Fruit fly (Drosophila melanogaster) whole organism: ENCODE measurements around the gene CG14891.

ENCODE experiments used
- CG8478 ChIP-seq: fragments of >200 bp; optimal IDR thresholded peaks from 2 replicates; lab custom pipeline; 2018; ENCODE audit warnings: inconsistent platforms
- Dll ChIP-seq: fragments of >200 bp; optimal IDR thresholded peaks from 2 replicates; lab custom pipeline; 2017
- EcR ChIP-seq, 2 experiments: fragments of >200 bp; optimal IDR thresholded peaks; 2 replicates each; lab custom pipeline; 2017; ENCODE audit warnings: missing biosample characterization in 2 of 2, missing genetic modification characterization in 2 of 2, missing genetic modification reagents in 2 of 2
- pan ChIP-seq: fragments of >200 bp; optimal IDR thresholded peaks from 2 replicates; lab custom pipeline; 2017
- psq ChIP-seq: fragments of >200 bp; optimal IDR thresholded peaks from 2 replicates; lab custom pipeline; 2017

DNA sequence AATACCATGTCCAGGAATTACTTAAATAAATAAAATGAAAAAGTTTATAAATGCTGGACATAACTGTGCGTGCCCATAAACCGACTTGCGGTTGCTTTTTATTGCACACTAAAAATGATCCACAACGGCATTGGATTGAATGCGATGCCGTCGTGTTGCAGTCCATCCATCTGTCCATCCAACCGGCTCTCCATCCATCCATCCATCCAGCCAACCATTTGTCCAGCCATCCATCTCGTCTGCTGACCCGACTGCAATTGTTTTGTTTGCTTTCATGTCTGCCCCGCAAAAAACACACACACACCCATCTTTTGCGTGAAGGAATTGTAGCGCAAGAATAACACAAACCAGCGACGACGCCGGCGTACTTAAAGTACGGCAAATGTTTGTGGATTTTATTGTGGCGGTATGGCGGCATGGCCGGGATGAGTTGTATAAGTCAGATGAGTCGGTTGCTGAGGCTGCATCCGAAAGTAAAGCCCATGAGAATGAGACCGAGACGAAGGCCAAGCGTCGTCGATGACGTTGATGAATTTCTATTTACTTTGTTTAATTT is 37.5 kb upstream of the CG14891 start:
- no peak for TF ChIP-seq Dll (lab: Kevin White, UChicago)
- TF ChIP-seq EcR (GFP tag; optimal IDR thresholded peaks at IDR 0.05; lab: Kevin White, UChicago), result no peak
- TF ChIP-seq psq (lab: Kevin White, UChicago), result no peak
- no peak for TF ChIP-seq CG8478
- no peak for TF ChIP-seq pan (lab: Kevin White, UChicago)
